Worm (Caenorhabditis elegans) whole organism, L4 larva: ENCODE measurements around the gene ZK938.3.

Source experiments
- T26A8.4 ChIP-seq: fragments of 200-800 bp; sonication (Bioruptor generic); IDR thresholded peaks from 2 replicates; pipeline ENCODE4 v1.3.6; 2022; ENCODE audit warnings: missing genetic modification characterization, missing compliant biosample characterization
- Y48G9A.11 ChIP-seq: fragments of 200-800 bp; sonication (Bioruptor generic); IDR thresholded peaks from 2 replicates; pipeline ENCODE4 v1.3.6; 2022; ENCODE audit warnings: missing genetic modification reagents, missing genetic modification characterization, missing compliant biosample characterization
- aha-1 ChIP-seq: fragments of 150-350 bp; peaks from one replicate; lab custom pipeline; 2014; ENCODE audit warnings: missing biosample characterization, missing genetic modification characterization
- aly-2 ChIP-seq: sonication (generic microtip); optimal IDR thresholded peaks from 2 replicates; lab custom pipeline; 2018; ENCODE audit warnings: missing biosample characterization, missing genetic modification characterization
- ceh-32 ChIP-seq: sonication (generic microtip); optimal IDR thresholded peaks from 2 replicates; lab custom pipeline; 2016; ENCODE audit warnings: mild to moderate bottlenecking, missing genetic modification characterization, missing compliant biosample characterization; ENCODE audit not compliant: poor library complexity
- ces-1 ChIP-seq: fragments of 150-350 bp; sonication (generic microtip); optimal IDR thresholded peaks from 4 replicates; lab custom pipeline; 2014; ENCODE audit warnings: missing biosample characterization, missing genetic modification reagents, missing genetic modification characterization
- daf-16 ChIP-seq, 3 experiments: sonication (generic microtip); optimal IDR thresholded peaks; 2 replicates each; lab custom pipeline; 2016 to 2017; ENCODE audit warnings: missing genetic modification characterization in 3 of 3, missing genetic modification reagents in 3 of 3, mild to moderate bottlenecking in 2 of 3, missing compliant biosample characterization in 2 of 3, missing biosample characterization in 1 of 3, moderate library complexity in 1 of 3
- daf-8 ChIP-seq: fragments of 200-800 bp; sonication (Bioruptor generic); IDR thresholded peaks from 2 replicates; pipeline ENCODE4 v1.3.6; 2022; ENCODE audit warnings: missing genetic modification characterization, missing compliant biosample characterization
- dmd-6 ChIP-seq: fragments of 200-800 bp; sonication (Bioruptor generic); IDR thresholded peaks from 2 replicates; pipeline ENCODE4 v1.3.6; 2022; ENCODE audit warnings: missing genetic modification reagents, missing genetic modification characterization, missing compliant biosample characterization
- duxl-1 ChIP-seq: sonication (generic microtip); optimal IDR thresholded peaks from 2 replicates; lab custom pipeline; 2016; ENCODE audit warnings: mild to moderate bottlenecking, missing genetic modification characterization, moderate library complexity, missing compliant biosample characterization; ENCODE audit not compliant: poor library complexity
- fos-1 ChIP-seq: fragments of 150-350 bp; optimal IDR thresholded peaks from 2 replicates; lab custom pipeline; 2014; ENCODE audit warnings: missing biosample characterization, missing genetic modification characterization
- lim-7 ChIP-seq: fragments of 200-800 bp; sonication (Bioruptor generic); IDR thresholded peaks from 2 replicates; pipeline ENCODE4 v1.3.6; 2022; ENCODE audit warnings: missing genetic modification characterization, missing compliant biosample characterization
- lin-15B ChIP-seq: fragments of 150-350 bp; sonication (generic microtip); optimal IDR thresholded peaks from 3 replicates; lab custom pipeline; 2014; ENCODE audit warnings: missing biosample characterization, missing genetic modification characterization
- madf-5 ChIP-seq, 2 experiments: fragments of 200-800 bp; sonication (Bioruptor generic); IDR thresholded peaks; 2 replicates each; pipeline ENCODE4 v1.3.6; 2022; ENCODE audit warnings: missing compliant biosample characterization in 2 of 2, missing genetic modification characterization in 2 of 2
- mxl-2 ChIP-seq: fragments of 200-800 bp; sonication (Bioruptor generic); conservative IDR thresholded peaks from 2 replicates; pipeline ENCODE4 v1.3.6; 2022; ENCODE audit warnings: missing genetic modification reagents, missing genetic modification characterization, missing compliant biosample characterization
- nhr-237 ChIP-seq: sonication (generic microtip); optimal IDR thresholded peaks from 2 replicates; lab custom pipeline; 2017; ENCODE audit warnings: missing biosample characterization, missing genetic modification characterization
- nhr-28 ChIP-seq: fragments of 150-350 bp; optimal IDR thresholded peaks from 2 replicates; lab custom pipeline; 2014; ENCODE audit warnings: missing biosample characterization, missing genetic modification characterization
- set-16 ChIP-seq: fragments of 200-800 bp; sonication (Bioruptor generic); IDR thresholded peaks from 2 replicates; pipeline ENCODE4 v1.3.6; 2022; ENCODE audit warnings: missing genetic modification reagents, missing genetic modification characterization, missing compliant biosample characterization
- skn-1 ChIP-seq: fragments of 150-350 bp; optimal IDR thresholded peaks from 2 replicates; lab custom pipeline; 2014; ENCODE audit warnings: missing biosample characterization, missing genetic modification characterization
- tra-1 ChIP-seq: fragments of 200-800 bp; sonication (Bioruptor generic); IDR thresholded peaks from 2 replicates; pipeline ENCODE4 v1.3.6; 2022; ENCODE audit warnings: missing genetic modification reagents, missing genetic modification characterization, missing compliant biosample characterization
- unc-130 ChIP-seq: sonication (generic microtip); optimal IDR thresholded peaks from 2 replicates; lab custom pipeline; 2016; ENCODE audit warnings: missing genetic modification reagents, missing genetic modification characterization, missing compliant biosample characterization
- unc-62 ChIP-seq, 3 experiments: fragments of 150-350 bp in 1 of 3; sonication (generic microtip); optimal IDR thresholded peaks in 2 of 3; peaks in 1 of 3; 1 replicate in 1 of 3; 2 replicates in 2 of 3; lab custom pipeline; 2014 to 2017; ENCODE audit warnings: missing biosample characterization in 3 of 3, missing genetic modification characterization in 3 of 3, missing genetic modification reagents in 3 of 3, missing genotype in 1 of 3
- zag-1 ChIP-seq: fragments of 150-350 bp; optimal IDR thresholded peaks from 2 replicates; lab custom pipeline; 2014; ENCODE audit warnings: missing biosample characterization, missing genetic modification characterization
- zfp-2 ChIP-seq: sonication (generic microtip); optimal IDR thresholded peaks from 2 replicates; lab custom pipeline; 2016; ENCODE audit warnings: mild to moderate bottlenecking, missing genetic modification characterization, missing compliant biosample characterization
- zip-11 ChIP-seq: fragments of 200-800 bp; sonication (Bioruptor generic); IDR thresholded peaks from 2 replicates; pipeline ENCODE4 v1.3.6; 2022; ENCODE audit warnings: missing genetic modification characterization, missing compliant biosample characterization
- ztf-11 ChIP-seq: fragments of 150-350 bp; optimal IDR thresholded peaks from 2 replicates; lab custom pipeline; 2014; ENCODE audit warnings: missing biosample characterization, missing genetic modification characterization
- ztf-7 ChIP-seq: fragments of 150-350 bp; optimal IDR thresholded peaks from 2 replicates; lab custom pipeline; 2014; ENCODE audit warnings: missing biosample characterization, missing genetic modification characterization

The ZK938.3 gene

DNA sequence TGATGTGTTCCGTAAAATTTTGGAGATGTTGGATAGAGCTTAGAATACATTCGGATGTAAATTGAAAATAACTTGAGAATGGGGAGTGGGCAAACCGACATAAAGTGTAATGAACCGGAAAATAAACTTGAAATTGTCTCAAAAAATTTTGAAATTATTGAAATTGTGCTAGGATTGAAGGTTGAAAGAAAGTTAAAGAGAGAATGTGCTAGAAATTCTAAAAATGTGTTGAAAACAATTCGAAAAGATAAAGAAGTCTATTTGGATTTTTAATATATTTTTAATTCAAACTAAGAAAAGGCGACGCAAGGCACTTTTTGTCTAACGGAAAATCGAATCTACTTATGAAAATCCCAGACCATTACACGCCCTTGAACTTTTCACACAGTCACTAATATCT, at the start of gene ZK938.3:
Gene ZK938.3 (minus strand): TSS at position 101 of the 400 bp plus-strand sequence.
- TF ChIP-seq unc-62 (GFP tag; optimal IDR thresholded peaks at IDR 0.05 in 1 of 2; lab: Kevin White, UChicago): peak in 1 of 2 experiments; percentile 26
- no peak for TF ChIP-seq unc-62 (tag; optimal IDR thresholded peaks at IDR 0.05; lab: Kevin White, UChicago)
- no peak for TF ChIP-seq zag-1

DNA sequence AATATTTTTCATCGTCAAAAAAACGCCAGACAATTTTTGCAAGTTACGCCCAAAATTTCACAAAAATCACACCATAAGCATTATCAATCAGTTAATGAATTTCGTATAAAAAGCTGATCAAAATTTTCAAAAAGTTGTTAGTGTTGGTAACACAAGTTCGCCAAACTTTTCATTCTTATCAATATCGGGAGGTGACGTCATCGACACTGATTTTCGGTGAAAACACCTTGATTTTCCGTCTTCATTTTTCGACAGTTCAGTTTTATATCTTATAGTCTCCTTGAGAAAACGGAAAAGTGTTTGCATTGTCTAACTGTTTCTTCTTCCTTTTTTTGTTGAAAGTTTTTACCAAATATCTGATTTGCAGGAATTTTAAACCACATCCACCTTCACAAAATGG, 47.1 kb upstream of the ZK938.3 start, which contains the start of gene C08H9.15:
Gene C08H9.15 (plus strand): TSS at position 368 of the 400 bp plus-strand sequence.
- TF ChIP-seq Y48G9A.11 (GFP tag; lab: Robert Waterston, UW): no peak
- TF ChIP-seq nhr-28 (tag; lab: Kevin White, UChicago): peak; percentile 11

DNA sequence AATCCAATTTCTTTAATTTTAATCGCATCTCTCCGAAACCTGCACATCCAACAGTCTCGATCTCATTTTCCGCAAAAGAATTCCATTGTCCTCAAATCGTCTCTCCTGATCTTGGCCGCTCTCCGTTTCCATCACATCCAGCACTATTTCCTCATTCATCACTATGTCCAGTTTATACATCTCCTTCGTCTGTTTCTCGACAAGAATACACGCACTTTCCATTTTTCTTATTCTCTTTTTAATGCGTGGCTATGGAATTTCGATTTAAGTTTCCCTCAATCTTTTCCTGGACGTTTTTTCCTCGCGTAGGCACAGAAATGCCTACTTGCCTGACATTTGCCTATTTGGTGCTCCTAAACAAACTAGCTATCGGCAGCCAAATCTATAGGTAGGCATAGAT, 46.1 kb upstream of the ZK938.3 start:
- TF ChIP-seq zip-11 (GFP tag; lab: Robert Waterston, UW) (no peak), dmd-6 (GFP tag; lab: Robert Waterston, UW) (no peak), set-16 (GFP tag; lab: Robert Waterston, UW) (no peak), madf-5 (GFP tag; IDR thresholded peaks at IDR 0.05; lab: Robert Waterston, UW) (no peak), ces-1 (GFP tag; lab: Kevin White, UChicago) (no peak), daf-8 (no peak), aha-1 (tag; lab: Kevin White, UChicago) (peak; percentile 73), unc-62 (GFP tag; optimal IDR thresholded peaks at IDR 0.05 in 1 of 2; lab: Kevin White, UChicago) (peak in 1 of 2 experiments; percentile 8), unc-62 (tag; optimal IDR thresholded peaks at IDR 0.05; lab: Kevin White, UChicago) (no peak), ztf-7 (no peak)

DNA sequence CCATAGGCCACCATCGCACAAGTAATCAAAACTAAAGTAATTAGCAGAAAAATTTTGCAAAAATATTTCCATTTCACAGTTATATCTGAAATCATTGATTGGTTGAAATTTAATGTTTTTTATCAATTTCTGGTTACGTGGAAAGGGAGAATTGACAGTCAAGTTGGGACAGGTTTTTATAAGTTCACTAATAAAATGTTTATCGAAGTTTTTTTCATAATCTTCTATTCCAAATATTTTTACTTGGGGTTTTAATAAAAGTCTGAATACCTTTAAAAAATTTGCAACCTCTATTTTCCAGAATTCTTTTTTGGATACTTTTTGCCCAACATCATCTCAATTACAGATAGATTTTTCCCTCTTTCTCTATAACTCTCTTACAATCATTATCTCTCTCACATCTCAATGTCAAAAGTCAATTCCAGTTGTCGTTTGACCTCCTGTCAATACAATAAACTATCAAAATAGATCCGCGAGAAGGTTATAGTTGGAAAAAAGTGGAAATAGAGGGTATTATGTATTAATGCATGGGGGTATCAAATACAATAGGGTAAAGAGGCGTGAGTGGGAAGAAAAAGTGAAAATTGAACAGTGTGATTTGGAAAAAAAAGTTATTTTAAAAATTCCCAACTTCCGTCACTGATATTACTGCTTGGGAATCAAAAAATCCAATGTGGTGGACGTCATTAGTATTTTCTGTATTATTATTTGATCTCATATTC, 40.9 kb upstream of the ZK938.3 start, which contains the start of the genes chil-2 and ctsa-3.2:
Gene chil-2 (minus strand): TSS at position 101 of the 722 bp plus-strand sequence.
Gene ctsa-3.2 (plus strand): TSS at position 672 of the 722 bp plus-strand sequence.
- TF ChIP-seq T26A8.4 (GFP tag; lab: Robert Waterston, UW): no peak
- TF ChIP-seq ztf-11 (tag; lab: Kevin White, UChicago): no peak
- TF ChIP-seq ztf-7: no peak
- TF ChIP-seq zag-1: no peak
- TF ChIP-seq unc-130 (GFP tag; lab: Kevin White, UChicago): no peak
- TF ChIP-seq lin-15B (tag; lab: Kevin White, UChicago): no peak

DNA sequence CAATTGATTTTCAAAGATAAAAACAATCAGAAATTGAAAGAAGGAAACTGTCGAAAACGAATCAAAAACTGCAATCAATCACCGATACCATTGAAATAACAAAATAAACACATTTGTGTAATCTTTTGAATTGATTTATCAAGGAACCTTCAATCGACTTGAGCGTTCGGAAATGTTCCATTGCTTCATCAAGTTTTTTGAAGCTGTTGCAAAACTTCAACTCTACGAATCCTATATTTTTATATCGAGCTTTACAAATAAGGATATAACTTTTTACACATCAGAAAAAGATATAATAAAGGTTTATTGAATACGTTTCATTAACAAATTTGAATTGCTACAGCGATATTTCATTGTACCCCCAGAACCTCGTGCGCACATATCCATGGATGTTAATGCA, 39.2 kb upstream of the ZK938.3 start, which contains the start of gene chil-8:
Gene chil-8 (minus strand): TSS at position 101 of the 400 bp plus-strand sequence.
- TF ChIP-seq aha-1 (tag; lab: Kevin White, UChicago) (peak; percentile 37), mxl-2 (no peak)
- TF ChIP-seq, all 104 proteins: peak for 1

DNA sequence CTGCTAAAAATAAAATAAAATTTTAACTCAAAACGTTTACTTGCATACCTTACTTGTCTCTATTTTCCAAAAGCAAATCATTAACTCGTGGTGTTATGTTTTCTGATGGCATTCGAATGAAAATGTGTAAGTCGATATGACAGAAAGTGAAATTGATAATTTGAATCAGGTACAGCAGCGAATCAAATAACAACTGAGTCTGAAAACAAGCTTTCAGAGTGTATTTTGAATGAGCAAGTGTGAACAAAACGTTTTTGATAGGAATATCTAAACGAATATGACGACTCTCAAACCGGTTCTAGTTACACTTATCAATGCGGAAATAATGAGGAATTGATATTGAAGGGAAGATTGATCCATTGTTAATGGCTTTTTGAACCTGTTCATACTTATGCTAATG, 37.3 kb upstream of the ZK938.3 start, which contains the start of gene chil-7:
Gene chil-7 (minus strand): TSS at position 112 of the 400 bp plus-strand sequence.
- TF ChIP-seq ceh-32 (tag; lab: Kevin White, UChicago) (no peak), lim-7 (GFP tag; lab: Robert Waterston, UW) (no peak), unc-62 (GFP tag; optimal IDR thresholded peaks at IDR 0.05 in 1 of 2; lab: Kevin White, UChicago) (peak in 1 of 2 experiments; percentile 97), unc-62 (tag; optimal IDR thresholded peaks at IDR 0.05; lab: Kevin White, UChicago) (no peak), tra-1 (GFP tag; lab: Robert Waterston, UW) (no peak), zfp-2 (tag; lab: Kevin White, UChicago) (no peak)

DNA sequence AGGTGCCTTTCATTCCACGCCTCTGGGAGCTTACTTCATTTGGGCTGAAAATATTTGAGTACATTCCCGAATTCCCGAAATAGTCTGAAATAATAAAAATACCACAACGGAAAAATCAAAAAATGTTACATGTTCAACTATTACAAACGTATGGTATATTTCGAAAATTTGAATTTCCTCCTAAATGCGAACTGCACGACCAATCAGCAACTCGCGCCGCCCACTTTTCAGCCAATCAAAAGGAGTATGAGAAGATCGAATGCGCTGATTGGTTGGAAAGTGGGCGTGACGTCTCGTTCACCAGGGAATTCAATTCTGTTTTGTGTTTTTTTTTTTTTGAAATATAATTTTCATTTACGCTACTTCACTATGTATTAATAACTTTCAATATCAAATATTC, 34.9 kb upstream of the ZK938.3 start, which contains the start of gene old-1:
Gene old-1 (minus strand): TSS at position 50 of the 400 bp plus-strand sequence.
- TF ChIP-seq duxl-1 (tag; lab: Kevin White, UChicago) (no peak), aly-2 (tag; lab: Kevin White, UChicago) (no peak), nhr-237 (no peak), fos-1 (tag; lab: Kevin White, UChicago) (no peak), daf-8 (no peak), daf-16 (GFP tag; optimal IDR thresholded peaks at IDR 0.05; lab: Kevin White, UChicago) (no peak), daf-16 (tag; optimal IDR thresholded peaks at IDR 0.05; lab: Kevin White, UChicago) (no peak), skn-1 (tag; lab: Kevin White, UChicago) (no peak)
